Fruit fly (Drosophila melanogaster) whole organism, prepupa: ENCODE results near the gene CG9503.

Experiments
- Blimp-1 ChIP-seq: fragments of 200-800 bp; sonication (Bioruptor generic); optimal IDR thresholded peaks from 3 replicates; lab custom pipeline; 2017; ENCODE audit warnings: missing biosample characterization, missing genetic modification characterization, mild to moderate bottlenecking, moderate library complexity, missing genetic modification reagents
- CG10631 ChIP-seq: fragments of 200-800 bp; sonication (Bioruptor generic); optimal IDR thresholded peaks from 2 replicates; lab custom pipeline; 2016; ENCODE audit warnings: missing biosample characterization, missing genetic modification characterization
- CG10669 ChIP-seq: fragments of 200-800 bp; sonication (Bioruptor generic); optimal IDR thresholded peaks from 3 replicates; lab custom pipeline; 2018; ENCODE audit warnings: missing biosample characterization, mild to moderate bottlenecking, missing genetic modification characterization, moderate library complexity
- CG11294 ChIP-seq: fragments of 200-800 bp; sonication (Bioruptor generic); IDR thresholded peaks from 2 replicates; pipeline ENCODE4 v1.3.6; 2022; ENCODE audit warnings: missing biosample characterization, missing genetic modification characterization
- CG11902 ChIP-seq: fragments of 200-800 bp; sonication (Bioruptor generic); optimal IDR thresholded peaks from 3 replicates; lab custom pipeline; 2016; ENCODE audit warnings: missing biosample characterization, missing genetic modification characterization
- CG15336 ChIP-seq: fragments of 200-800 bp; sonication (Bioruptor generic); IDR thresholded peaks from 2 replicates; pipeline ENCODE4 v1.3.6; 2022; ENCODE audit warnings: missing biosample characterization, missing genetic modification characterization
- CG1621 ChIP-seq: fragments of 200-800 bp; sonication (Bioruptor generic); optimal IDR thresholded peaks from 3 replicates; lab custom pipeline; 2018; ENCODE audit warnings: missing biosample characterization, mild to moderate bottlenecking, missing genetic modification characterization
- CG31627 ChIP-seq: fragments of 200-800 bp; sonication (Bioruptor generic); optimal IDR thresholded peaks from 3 replicates; lab custom pipeline; 2016; ENCODE audit warnings: missing biosample characterization, missing genetic modification characterization
- CG32006 ChIP-seq: fragments of 200-800 bp; sonication (Bioruptor generic); optimal IDR thresholded peaks from 3 replicates; lab custom pipeline; 2017; ENCODE audit warnings: missing biosample characterization, mild to moderate bottlenecking, missing genetic modification characterization
- CG3919 ChIP-seq: fragments of 200-800 bp; sonication (Bioruptor generic); optimal IDR thresholded peaks from 3 replicates; lab custom pipeline; 2016; ENCODE audit warnings: missing biosample characterization, missing genetic modification characterization
- CG6163 ChIP-seq: fragments of 200-800 bp; sonication (Bioruptor generic); IDR thresholded peaks from 3 replicates; pipeline ENCODE4 v1.3.6; 2022; ENCODE audit warnings: missing biosample characterization, missing genetic modification characterization
- CG6276 ChIP-seq: fragments of 200-800 bp; sonication (Bioruptor generic); optimal IDR thresholded peaks from 2 replicates; lab custom pipeline; 2017; ENCODE audit warnings: missing biosample characterization, mild to moderate bottlenecking, missing genetic modification characterization
- CG6792 ChIP-seq: fragments of 200-800 bp; sonication (Bioruptor generic); optimal IDR thresholded peaks from 3 replicates; lab custom pipeline; 2016; ENCODE audit warnings: missing biosample characterization, missing genetic modification characterization
- CG6808 ChIP-seq: fragments of 200-800 bp; sonication (Bioruptor generic); optimal IDR thresholded peaks from 3 replicates; lab custom pipeline; 2017; ENCODE audit warnings: missing biosample characterization, missing genetic modification characterization, mild to moderate bottlenecking, moderate library complexity, missing genetic modification reagents
- CG6854 ChIP-seq: fragments of 200-800 bp; sonication (Bioruptor generic); optimal IDR thresholded peaks from 2 replicates; lab custom pipeline; 2017; ENCODE audit warnings: missing biosample characterization, mild to moderate bottlenecking, missing genetic modification characterization
- CG8119 ChIP-seq: fragments of 200-800 bp; sonication (Bioruptor generic); IDR thresholded peaks from 3 replicates; pipeline ENCODE4 v1.3.6; 2022; ENCODE audit warnings: missing biosample characterization, missing genetic modification characterization
- CG8319 ChIP-seq: fragments of 200-800 bp; sonication (Bioruptor generic); optimal IDR thresholded peaks from 3 replicates; lab custom pipeline; 2016; ENCODE audit warnings: missing biosample characterization, missing genetic modification characterization
- CG8632 ChIP-seq: fragments of 200-800 bp; sonication (Bioruptor generic); optimal IDR thresholded peaks from 3 replicates; lab custom pipeline; 2016; ENCODE audit warnings: missing biosample characterization, missing genetic modification characterization
- CG9139 ChIP-seq: fragments of 200-800 bp; sonication (Bioruptor generic); optimal IDR thresholded peaks from 3 replicates; lab custom pipeline; 2017; ENCODE audit warnings: missing biosample characterization, mild to moderate bottlenecking, missing genetic modification characterization
- Eip75B ChIP-seq: fragments of 200-800 bp; sonication (Bioruptor generic); optimal IDR thresholded peaks from 3 replicates; lab custom pipeline; 2016; ENCODE audit warnings: missing biosample characterization, missing genetic modification characterization
- Eip78C ChIP-seq: fragments of 200-800 bp; sonication (Bioruptor generic); peaks from one replicate; lab custom pipeline; 2016; ENCODE audit warnings: missing biosample characterization, missing genetic modification characterization
- Eip93F ChIP-seq: fragments of 200-800 bp; sonication (Bioruptor generic); optimal IDR thresholded peaks from 2 replicates; lab custom pipeline; 2016; ENCODE audit warnings: missing biosample characterization, mild to moderate bottlenecking, missing genetic modification characterization
- Ets21C ChIP-seq: fragments of 200-800 bp; sonication (Bioruptor generic); optimal IDR thresholded peaks from 3 replicates; lab custom pipeline; 2016; ENCODE audit warnings: missing biosample characterization, missing genetic modification characterization
- Ets96B ChIP-seq: fragments of 200-800 bp; optimal IDR thresholded peaks from 2 replicates; lab custom pipeline; 2019; ENCODE audit warnings: missing biosample characterization, mild to moderate bottlenecking, missing genetic modification characterization, moderate library complexity
- Gug ChIP-seq: fragments of 200-800 bp; sonication (Bioruptor generic); IDR thresholded peaks from 2 replicates; pipeline ENCODE4 v1.3.6; 2022; ENCODE audit warnings: missing biosample characterization, missing genetic modification characterization
- Hr38 ChIP-seq: sonication (Bioruptor generic); optimal IDR thresholded peaks from 2 replicates; lab custom pipeline; 2016; ENCODE audit warnings: missing biosample characterization, missing genetic modification characterization
- Hr39 ChIP-seq: fragments of 200-800 bp; sonication (Bioruptor generic); optimal IDR thresholded peaks from 2 replicates; lab custom pipeline; 2016; ENCODE audit warnings: missing biosample characterization, missing genetic modification characterization
- Met ChIP-seq: fragments of 200-800 bp; sonication (Bioruptor generic); optimal IDR thresholded peaks from 3 replicates; lab custom pipeline; 2016; ENCODE audit warnings: missing biosample characterization, missing genetic modification characterization
- OdsH ChIP-seq: fragments of 200-800 bp; sonication (Bioruptor generic); optimal IDR thresholded peaks from 3 replicates; lab custom pipeline; 2016; ENCODE audit warnings: missing biosample characterization, missing genetic modification characterization
- Sox102F ChIP-seq: fragments of 200-800 bp; sonication (Bioruptor generic); optimal IDR thresholded peaks from 2 replicates; lab custom pipeline; 2016; ENCODE audit warnings: missing biosample characterization, mild to moderate bottlenecking, missing genetic modification characterization
- Sox15 ChIP-seq: fragments of 200-800 bp; sonication (Bioruptor generic); optimal IDR thresholded peaks from 3 replicates; lab custom pipeline; 2016; ENCODE audit warnings: missing biosample characterization, missing genetic modification characterization
- achi ChIP-seq: fragments of 200-800 bp; sonication (Bioruptor generic); optimal IDR thresholded peaks from 3 replicates; lab custom pipeline; 2016; ENCODE audit warnings: missing biosample characterization, missing genetic modification characterization
- acj6 ChIP-seq: fragments of 200-800 bp; sonication (Bioruptor generic); optimal IDR thresholded peaks from 3 replicates; lab custom pipeline; 2016; ENCODE audit warnings: missing biosample characterization, missing genetic modification characterization
- cyc ChIP-seq: fragments of 200-800 bp; sonication (Bioruptor generic); optimal IDR thresholded peaks from 3 replicates; lab custom pipeline; 2016; ENCODE audit warnings: missing biosample characterization, missing genetic modification characterization
- eg ChIP-seq: fragments of 200-800 bp; sonication (Bioruptor generic); IDR thresholded peaks from 3 replicates; pipeline ENCODE4 v1.3.6; 2022; ENCODE audit warnings: missing biosample characterization, missing genetic modification characterization
- fd59A ChIP-seq: fragments of 200-800 bp; sonication (Bioruptor generic); optimal IDR thresholded peaks from 2 replicates; lab custom pipeline; 2017; ENCODE audit warnings: missing biosample characterization, mild to moderate bottlenecking, missing genetic modification characterization, missing genetic modification reagents
- fd85E ChIP-seq: fragments of 200-800 bp; sonication (Bioruptor generic); optimal IDR thresholded peaks from 3 replicates; lab custom pipeline; 2016; ENCODE audit warnings: missing biosample characterization, missing genetic modification characterization
- fkh ChIP-seq: fragments of 200-800 bp; sonication (Bioruptor generic); optimal IDR thresholded peaks from 3 replicates; lab custom pipeline; 2017; ENCODE audit warnings: missing biosample characterization, mild to moderate bottlenecking, missing genetic modification characterization, moderate library complexity
- lz ChIP-seq: fragments of 200-800 bp; sonication (Bioruptor generic); optimal IDR thresholded peaks from 3 replicates; lab custom pipeline; 2016; ENCODE audit warnings: missing biosample characterization, missing genetic modification characterization
- net ChIP-seq: fragments of 200-800 bp; sonication (Bioruptor generic); optimal IDR thresholded peaks from 3 replicates; lab custom pipeline; 2016; ENCODE audit warnings: missing biosample characterization, missing genetic modification characterization
- ss ChIP-seq, 2 experiments: fragments of 200-800 bp; sonication (Bioruptor generic); optimal IDR thresholded peaks; 2 replicates in 1 of 2; 3 replicates in 1 of 2; lab custom pipeline; 2017 to 2018; ENCODE audit warnings: mild to moderate bottlenecking in 2 of 2, missing biosample characterization in 2 of 2, missing genetic modification characterization in 2 of 2, moderate library complexity in 1 of 2
- svp ChIP-seq: fragments of 200-800 bp; sonication (Bioruptor generic); peaks from one replicate; lab custom pipeline; 2016; ENCODE audit warnings: missing biosample characterization, missing genetic modification characterization
- topi ChIP-seq: fragments of 200-800 bp; sonication (Bioruptor generic); optimal IDR thresholded peaks from 3 replicates; lab custom pipeline; 2016; ENCODE audit warnings: missing biosample characterization, missing genetic modification characterization

The CG9503 gene

DNA sequence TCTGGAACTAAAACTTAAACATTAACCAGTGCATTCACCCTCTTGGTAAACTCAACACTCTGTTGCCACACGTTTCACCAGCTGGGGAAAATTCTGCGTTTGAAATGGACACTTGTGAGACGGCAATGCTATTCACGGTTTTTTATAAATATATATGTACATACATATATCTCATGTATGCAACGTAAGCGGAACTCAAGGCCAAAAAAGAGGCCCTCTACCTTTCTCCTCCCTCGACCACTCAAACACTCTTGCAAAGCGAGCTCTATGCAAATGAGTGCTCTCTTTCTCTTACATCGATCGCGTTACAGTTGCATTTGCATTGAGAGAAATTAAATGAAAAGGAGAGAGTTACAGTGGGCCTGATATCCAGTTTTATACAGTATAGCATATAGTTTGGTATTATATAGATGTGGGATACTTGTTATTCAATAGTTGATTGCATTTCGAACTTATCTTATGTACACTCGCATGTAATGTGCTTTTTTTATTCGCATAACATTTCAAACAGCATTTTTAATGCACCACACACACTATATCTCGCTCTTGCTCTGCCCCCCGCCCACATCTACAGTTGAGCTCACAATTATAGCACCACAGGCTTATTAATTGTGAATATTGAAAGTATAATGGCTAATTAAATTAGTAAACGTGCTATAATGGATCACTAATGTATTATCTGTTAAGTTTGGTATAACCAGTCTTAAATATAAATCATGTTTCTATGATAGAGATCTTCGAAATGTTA lies 29.0 kb upstream of the CG9503 start (continued):
- TF ChIP-seq Eip78C (GFP tag; lab: Kevin White, UChicago) (peak; percentile 95), Hr38 (GFP tag; lab: Kevin White, UChicago) (no peak), CG6854 (GFP tag; lab: Kevin White, UChicago) (peak; percentile 28), CG6163 (GFP tag; lab: Robert Waterston, UW) (peak; percentile 92), CG10631 (GFP tag; lab: Kevin White, UChicago) (peak; percentile 72), CG32006 (GFP tag; lab: Kevin White, UChicago) (peak; percentile 87), topi (GFP tag; lab: Kevin White, UChicago) (peak; percentile 84), CG11294 (GFP tag; lab: Robert Waterston, UW) (peak; percentile 74), ss (GFP tag; optimal IDR thresholded peaks at IDR 0.05; lab: Kevin White, UChicago) (no peak), achi (GFP tag; lab: Kevin White, UChicago) (peak; percentile 79), fd59A (GFP tag; lab: Kevin White, UChicago) (peak; percentile 60), CG31627 (GFP tag; lab: Kevin White, UChicago) (peak; percentile 86), fkh (GFP tag; lab: Kevin White, UChicago) (no peak), Blimp-1 (GFP tag; lab: Kevin White, UChicago) (peak; percentile 36), svp (GFP tag; lab: Kevin White, UChicago) (peak; percentile 91), Sox102F (GFP tag; lab: Kevin White, UChicago) (peak; percentile 88), CG6808 (GFP tag; lab: Kevin White, UChicago) (no peak), CG6276 (peak; percentile 69)

DNA sequence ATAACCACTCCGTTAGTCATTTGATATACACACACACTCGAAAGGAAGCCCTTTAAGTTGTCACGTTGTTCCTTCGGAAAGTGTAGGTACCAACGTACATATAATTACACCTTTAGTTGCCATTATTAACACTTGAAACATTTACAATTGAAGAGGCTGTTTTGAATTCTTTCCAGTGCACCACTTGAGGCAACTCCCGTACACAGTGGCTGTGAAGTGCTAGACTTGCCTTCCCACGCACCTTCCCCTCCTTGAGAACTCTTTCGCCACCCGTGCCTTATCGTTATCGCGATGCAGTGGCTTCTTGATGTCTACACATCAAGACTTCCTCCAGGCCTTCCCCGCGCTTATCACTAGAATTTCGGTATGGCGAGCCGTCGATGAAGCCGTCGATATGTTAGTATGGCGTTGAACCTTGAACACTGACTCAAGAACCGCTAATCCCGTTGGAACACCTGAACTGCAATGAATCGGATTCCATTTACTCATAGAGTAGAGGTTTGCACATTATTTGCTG lies 28.1 kb upstream of the CG9503 start:
- TF ChIP-seq fd85E (no peak), Met (GFP tag; lab: Kevin White, UChicago) (no peak), acj6 (GFP tag; lab: Kevin White, UChicago) (no peak), svp (GFP tag; lab: Kevin White, UChicago) (peak; percentile 79), CG31627 (GFP tag; lab: Kevin White, UChicago) (no peak), CG8119 (no peak), eg (GFP tag; lab: Robert Waterston, UW) (peak; percentile 5; the same call in 1 of the 3 replicates), CG6163 (GFP tag; lab: Robert Waterston, UW) (peak; percentile 8), Hr39 (GFP tag; lab: Kevin White, UChicago) (no peak), Blimp-1 (GFP tag; lab: Kevin White, UChicago) (no peak), Ets21C (no peak), CG8319 (no peak), lz (GFP tag; lab: Kevin White, UChicago) (no peak), Gug (GFP tag; lab: Robert Waterston, UW) (peak; percentile 18; the same call in 1 of the 2 replicates), CG1621 (tag; lab: Kevin White, UChicago) (no peak), CG15336 (no peak), fd59A (GFP tag; lab: Kevin White, UChicago) (no peak), CG9139 (GFP tag; lab: Kevin White, UChicago) (no peak), net (GFP tag; lab: Kevin White, UChicago) (no peak)

DNA sequence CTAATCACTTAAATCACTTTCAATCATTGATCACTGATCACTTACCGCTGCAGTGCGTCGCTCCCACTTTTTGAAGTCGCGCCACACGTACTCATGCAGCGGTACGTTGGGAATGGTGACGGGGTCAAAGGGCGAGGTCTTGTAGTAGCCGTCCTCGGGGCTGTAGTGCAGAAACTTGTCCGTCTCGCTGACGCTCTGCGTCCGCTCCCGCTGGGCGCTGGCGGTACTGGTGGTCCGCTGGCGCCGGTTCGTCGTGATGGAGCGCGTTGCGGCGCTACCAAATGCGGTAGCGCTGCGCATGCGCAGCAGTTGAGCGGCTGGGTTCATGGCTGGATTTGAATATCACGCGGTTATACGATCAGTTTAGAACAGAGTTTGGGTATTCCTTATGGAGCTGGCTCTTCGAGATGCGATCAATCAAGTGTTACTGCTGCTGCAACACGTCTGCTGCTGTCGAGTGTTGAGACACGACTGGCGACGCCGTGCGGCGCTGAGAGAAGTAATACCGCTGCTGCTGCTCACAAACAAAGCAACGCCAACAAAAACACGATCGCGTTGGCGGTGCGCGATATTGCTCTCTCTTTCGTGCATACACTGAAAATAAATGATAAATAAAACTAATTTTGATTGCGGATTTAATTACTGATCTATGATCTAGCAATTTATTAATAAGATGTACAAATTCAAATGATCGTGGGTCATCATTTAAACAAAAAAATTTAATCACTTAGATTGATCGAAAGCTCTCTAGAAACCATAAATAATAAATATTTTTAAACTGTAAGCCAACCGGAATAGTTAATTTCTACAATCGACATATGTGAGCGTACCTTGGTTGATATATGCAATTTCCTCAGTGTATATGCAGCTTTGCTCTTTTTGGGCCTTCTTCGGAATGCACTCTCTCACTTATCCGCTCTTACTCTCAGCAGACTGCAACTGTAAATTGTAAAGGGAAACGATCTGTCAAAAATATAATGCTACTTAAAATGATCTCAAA lies 27.3 kb upstream of the CG9503 start:
- TF ChIP-seq Hr38 (GFP tag; lab: Kevin White, UChicago) (peak; percentile 55), CG10669 (GFP tag; lab: Kevin White, UChicago) (peak; percentile 99), Sox15 (GFP tag; lab: Kevin White, UChicago) (peak; percentile 98), lz (GFP tag; lab: Kevin White, UChicago) (peak; percentile 99), CG11902 (peak; percentile 97), Eip93F (GFP tag; lab: Kevin White, UChicago) (peak; percentile 97), Sox102F (GFP tag; lab: Kevin White, UChicago) (peak; percentile 98), Ets96B (tag; lab: Kevin White, UChicago) (peak; percentile 99), CG6792 (GFP tag; lab: Kevin White, UChicago) (peak; percentile 99), Blimp-1 (GFP tag; lab: Kevin White, UChicago) (peak; percentile 97), OdsH (GFP tag; lab: Kevin White, UChicago) (peak; percentile 98), cyc (GFP tag; lab: Kevin White, UChicago) (peak; percentile 98), CG3919 (GFP tag; lab: Kevin White, UChicago) (peak; percentile 98), CG9139 (GFP tag; lab: Kevin White, UChicago) (peak; percentile 96), CG8632 (GFP tag; lab: Kevin White, UChicago) (peak; percentile 98), ss (GFP tag; optimal IDR thresholded peaks at IDR 0.05; lab: Kevin White, UChicago) (peak; percentile 98 to 99), CG6854 (GFP tag; lab: Kevin White, UChicago) (peak; percentile 99), Eip75B (peak; percentile 98)
